Worm (Caenorhabditis elegans): ENCODE data around the gene ZK355.2.

The ZK355.2 gene

DNA sequence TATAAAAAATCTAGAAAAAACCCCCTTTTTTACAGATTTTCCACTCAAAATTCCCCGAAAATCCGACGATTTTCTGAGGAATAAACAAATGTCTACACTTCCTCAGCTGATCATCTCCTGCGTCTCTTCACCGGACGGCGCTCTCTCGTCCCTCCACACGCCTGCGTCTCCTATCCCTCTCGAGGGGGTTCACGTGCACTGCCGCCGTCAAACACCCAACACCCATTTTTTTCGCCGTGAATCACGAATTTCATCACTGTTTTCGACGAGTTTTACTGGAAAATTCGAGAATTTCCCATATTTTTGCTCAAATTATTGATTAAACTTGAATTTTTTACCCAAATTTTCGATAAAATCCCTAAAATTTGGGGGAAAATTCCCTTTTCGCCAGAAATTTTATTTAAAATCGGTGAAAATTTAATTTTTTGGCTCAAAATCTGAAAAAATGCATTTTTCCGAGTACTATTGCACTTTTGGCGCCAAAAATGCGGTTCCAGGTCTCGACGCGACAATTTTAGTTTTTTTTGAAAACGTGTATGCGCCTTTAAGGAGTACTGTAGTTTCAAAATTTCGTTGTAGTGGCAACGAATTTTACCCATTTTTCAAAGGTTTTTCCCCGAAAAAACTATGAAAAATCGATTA, 2.8 kb upstream of the ZK355.2 start (continued):
- TF ChIP-seq xnd-1 (tag; optimal IDR thresholded peaks at IDR 0.05) (peak; percentile 96), ets-4 (GFP tag; optimal IDR thresholded peaks at IDR 0.05) (no peak), ztf-26 (tag; optimal IDR thresholded peaks at IDR 0.05) (peak; percentile 53), ceh-100 (GFP tag; IDR thresholded peaks at IDR 0.05) (0 out of 2 replicates have a peak, but pooled peaks have one; percentile 21), rpc-1 (optimal IDR thresholded peaks at IDR 0.05) (no peak), rpc-1 (tag; optimal IDR thresholded peaks at IDR 0.05) (no peak), nfya-1 (tag; optimal IDR thresholded peaks at IDR 0.05; ENCODE audit: borderline replicate concordance, insufficient read depth) (no peak), ZK185.1 (tag; optimal IDR thresholded peaks at IDR 0.05; ENCODE audit: poor library complexity, severe bottlenecking) (no peak), F57A8.1 (GFP tag; optimal IDR thresholded peaks at IDR 0.05) (no peak), Y53F4B.3 (GFP tag; IDR thresholded peaks at IDR 0.05) (no peak), zim-3 (tag; optimal IDR thresholded peaks at IDR 0.05) (no peak), rcor-1 (GFP tag; IDR thresholded peaks at IDR 0.05) (peak; percentile 77), hmg-20 (GFP tag; IDR thresholded peaks at IDR 0.05) (no peak), gei-17 (GFP tag; optimal IDR thresholded peaks at IDR 0.05) (peak; percentile 44), Y56A3A.18 (GFP tag; IDR thresholded peaks at IDR 0.05) (no peak), tbp1 (GFP tag; optimal IDR thresholded peaks at IDR 0.05) (peak; percentile 45), F57C9.4 (tag; optimal IDR thresholded peaks at IDR 0.05) (no peak), lin-26 (GFP tag; IDR thresholded peaks at IDR 0.05) (0 out of 2 replicates have a peak, but pooled peaks have one; percentile 67), attf-5 (GFP tag; optimal IDR thresholded peaks at IDR 0.05) (peak; percentile 74), dox-1 (GFP tag; IDR thresholded peaks at IDR 0.05) (peak; percentile 71), Y95B8A.8 (GFP tag; IDR thresholded peaks at IDR 0.05) (peak; percentile 81), snpc-1.1 (tag; optimal IDR thresholded peaks at IDR 0.05; ENCODE audit: insufficient read depth) (no peak), C17E4.6 (GFP tag; IDR thresholded peaks at IDR 0.05) (no peak), repo-1 (tag; optimal IDR thresholded peaks at IDR 0.05) (no peak), hrde-1 (tag; optimal IDR thresholded peaks at IDR 0.05; ENCODE audit: borderline replicate concordance) (peak; percentile 73), ztf-22 (GFP tag; optimal IDR thresholded peaks at IDR 0.05) (no peak), nhr-120 (GFP tag; IDR thresholded peaks at IDR 0.05) (no peak), rec-8 (tag; optimal IDR thresholded peaks at IDR 0.05) (no peak), F52B5.7 (tag; optimal IDR thresholded peaks at IDR 0.05) (peak; percentile 37), efl-1 (GFP tag; optimal IDR thresholded peaks at IDR 0.05) (peak; percentile 81), F39B2.1 (GFP tag; IDR thresholded peaks at IDR 0.05) (no peak), B0261.1 (tag; optimal IDR thresholded peaks at IDR 0.05) (peak; percentile 9), atf-7 (tag; optimal IDR thresholded peaks at IDR 0.05) (peak; percentile 70), ztf-3 (GFP tag; optimal IDR thresholded peaks at IDR 0.05) (no peak), bed-1 (GFP tag; IDR thresholded peaks at IDR 0.05) (0 out of 2 replicates have a peak, but pooled peaks have one; percentile 43), zfh-2 (GFP tag; conservative IDR thresholded peaks at IDR 0.05) (peak; percentile 62; the same call in 1 of the 2 replicates), snpc-4 (GFP tag; optimal IDR thresholded peaks at IDR 0.05) (peak; percentile 22), snpc-4 (tag; optimal IDR thresholded peaks at IDR 0.05) (peak in 2 of 4 experiments; percentile 39 to 45), attf-3 (GFP tag; conservative IDR thresholded peaks at IDR 0.05) (no peak), aptf-2 (GFP tag; conservative IDR thresholded peaks at IDR 0.05) (no peak), F23B12.7 (tag; optimal IDR thresholded peaks at IDR 0.05; ENCODE audit: insufficient read depth) (no peak), ceh-91 (GFP tag; IDR thresholded peaks at IDR 0.05) (peak; percentile 84), mel-28 (tag; optimal IDR thresholded peaks at IDR 0.05; ENCODE audit: borderline replicate concordance) (no peak), let-526 (GFP tag; IDR thresholded peaks at IDR 0.05) (no peak), lag-1 (GFP tag; IDR thresholded peaks at IDR 0.05) (no peak), attf-6 (GFP tag; IDR thresholded peaks at IDR 0.05) (no peak), B0336.3 (GFP tag; IDR thresholded peaks at IDR 0.05) (peak; percentile 96)
